Worm (Caenorhabditis elegans) whole organism, young adult: ENCODE measurements around the gene C25F9.15.

Experiments
- C06A6.2 ChIP-seq: fragments of 200-800 bp; sonication (Bioruptor generic); conservative IDR thresholded peaks from 2 replicates; pipeline ENCODE4 v1.3.6; 2022; ENCODE audit warnings: missing genetic modification characterization, missing compliant biosample characterization
- F23B12.7 ChIP-seq: sonication (generic microtip); optimal IDR thresholded peaks from 2 replicates; lab custom pipeline; 2017; ENCODE audit warnings: missing genetic modification characterization, mild to moderate bottlenecking, missing compliant biosample characterization, antibody characterized with exemption, moderate library complexity; ENCODE audit not compliant: insufficient read depth
- F33H1.4 ChIP-seq: fragments of 200-800 bp; sonication (Bioruptor generic); IDR thresholded peaks from 2 replicates; pipeline ENCODE4 v1.3.6; 2022; ENCODE audit warnings: missing genetic modification reagents, missing genetic modification characterization, missing compliant biosample characterization
- F49E8.2 ChIP-seq: sonication (generic microtip); optimal IDR thresholded peaks from 3 replicates; lab custom pipeline; 2017; ENCODE audit warnings: missing genetic modification characterization, mild to moderate bottlenecking, missing compliant biosample characterization, antibody characterized with exemption, moderate library complexity; ENCODE audit not compliant: insufficient read depth
- F52B5.7 ChIP-seq: sonication (generic microtip); optimal IDR thresholded peaks from 2 replicates; lab custom pipeline; 2016; ENCODE audit warnings: mild to moderate bottlenecking, missing genetic modification characterization, missing compliant biosample characterization
- K11D2.4 ChIP-seq: fragments of 200-800 bp; sonication (Bioruptor generic); IDR thresholded peaks from 2 replicates; pipeline ENCODE4 v1.3.6; 2022; ENCODE audit warnings: missing genetic modification reagents, missing genetic modification characterization, missing compliant biosample characterization
- Y53F4B.3 ChIP-seq: fragments of 200-800 bp; sonication (Bioruptor generic); IDR thresholded peaks from 2 replicates; pipeline ENCODE4 v1.3.6; 2022; ENCODE audit warnings: missing genetic modification reagents, missing genetic modification characterization, missing compliant biosample characterization
- Y95B8A.8 ChIP-seq: fragments of 200-800 bp; sonication (Bioruptor generic); IDR thresholded peaks from 2 replicates; pipeline ENCODE4 v1.3.6; 2022; ENCODE audit warnings: missing genetic modification reagents, missing genetic modification characterization, missing compliant biosample characterization
- akir-1 ChIP-seq: fragments of 200-800 bp; sonication (Bioruptor generic); optimal IDR thresholded peaks from 2 replicates; lab custom pipeline; 2018; ENCODE audit warnings: mild to moderate bottlenecking, missing genetic modification characterization, moderate library complexity, missing compliant biosample characterization
- ama-1 ChIP-seq, 3 experiments: fragments of 150-350 bp in 1 of 3; sonication (generic microtip) in 2 of 3; optimal IDR thresholded peaks; 2 replicates each; lab custom pipeline; 2014 to 2018; ENCODE audit warnings: missing biosample characterization in 2 of 3, missing genetic modification characterization in 2 of 3, missing genetic modification reagents in 2 of 3
- aptf-3 ChIP-seq: fragments of 200-800 bp; sonication (Bioruptor generic); IDR thresholded peaks from 2 replicates; pipeline ENCODE4 v1.3.6; 2022; ENCODE audit warnings: missing genetic modification characterization, missing compliant biosample characterization
- cebp-1 ChIP-seq, 2 experiments: fragments of 200-800 bp in 1 of 2; sonication (Bioruptor generic) in 1 of 2; sonication (generic microtip) in 1 of 2; IDR thresholded peaks in 1 of 2; optimal IDR thresholded peaks in 1 of 2; 2 replicates each; pipeline versions ENCODE4 v1.3.6 to Lab custom; 2017 to 2022; ENCODE audit warnings: missing compliant biosample characterization in 2 of 2, missing genetic modification characterization in 2 of 2, mild to moderate bottlenecking in 1 of 2, missing genetic modification reagents in 1 of 2, moderate library complexity in 1 of 2
- ceh-27 ChIP-seq: fragments of 200-800 bp; sonication (Bioruptor generic); optimal IDR thresholded peaks from 2 replicates; lab custom pipeline; 2018; ENCODE audit warnings: mild to moderate bottlenecking, missing genetic modification characterization, moderate library complexity, missing compliant biosample characterization
- ceh-58 ChIP-seq: fragments of 200-800 bp; sonication (Bioruptor generic); IDR thresholded peaks from 2 replicates; pipeline ENCODE4 v1.3.6; 2022; ENCODE audit warnings: missing genetic modification characterization, missing compliant biosample characterization
- ceh-79 ChIP-seq: sonication (generic microtip); optimal IDR thresholded peaks from 2 replicates; lab custom pipeline; 2017; ENCODE audit warnings: mild to moderate bottlenecking, missing genetic modification characterization, missing compliant biosample characterization
- dpff-1 ChIP-seq: sonication (generic microtip); optimal IDR thresholded peaks from 2 replicates; lab custom pipeline; 2017; ENCODE audit warnings: mild to moderate bottlenecking, missing genetic modification characterization, missing compliant biosample characterization
- him-1 ChIP-seq: sonication (generic microtip); optimal IDR thresholded peaks from 2 replicates; lab custom pipeline; 2016; ENCODE audit warnings: missing genotype, missing genetic modification reagents, missing genetic modification characterization, missing compliant biosample characterization
- madf-3 ChIP-seq: fragments of 200-800 bp; sonication (Bioruptor generic); IDR thresholded peaks from 2 replicates; pipeline ENCODE4 v1.3.6; 2022; ENCODE audit warnings: missing genetic modification reagents, missing genetic modification characterization, missing compliant biosample characterization
- nfya-1 ChIP-seq: sonication (generic microtip); optimal IDR thresholded peaks from 2 replicates; lab custom pipeline; 2017; ENCODE audit warnings: antibody characterized with exemption, missing compliant biosample characterization, missing genetic modification characterization, borderline replicate concordance; ENCODE audit not compliant: insufficient read depth
- nhr-80 ChIP-seq: sonication (generic microtip); optimal IDR thresholded peaks from 2 replicates; lab custom pipeline; 2016; ENCODE audit warnings: missing genetic modification characterization, missing compliant biosample characterization
- rcor-1 ChIP-seq: fragments of 200-800 bp; sonication (Bioruptor generic); IDR thresholded peaks from 2 replicates; pipeline ENCODE4 v1.3.6; 2022; ENCODE audit warnings: missing genetic modification reagents, missing genetic modification characterization, missing compliant biosample characterization
- rpc-1 ChIP-seq, 2 experiments: fragments of 150-350 bp in 1 of 2; sonication (generic microtip) in 1 of 2; optimal IDR thresholded peaks; 2 replicates each; lab custom pipeline; 2014 to 2018; ENCODE audit warnings: missing biosample characterization in 1 of 2, missing genetic modification characterization in 1 of 2, missing genetic modification reagents in 1 of 2, missing genotype in 1 of 2
- snpc-1.1 ChIP-seq: sonication (generic microtip); optimal IDR thresholded peaks from 2 replicates; lab custom pipeline; 2017; ENCODE audit warnings: missing genetic modification characterization, mild to moderate bottlenecking, missing compliant biosample characterization, antibody characterized with exemption, moderate library complexity, missing genotype, missing genetic modification reagents; ENCODE audit not compliant: insufficient read depth
- unc-130 ChIP-seq: sonication (generic microtip); optimal IDR thresholded peaks from 2 replicates; lab custom pipeline; 2016; ENCODE audit warnings: missing genetic modification reagents, missing genetic modification characterization, missing compliant biosample characterization
- unc-62 ChIP-seq: fragments of 150-350 bp; optimal IDR thresholded peaks from 2 replicates; lab custom pipeline; 2014; ENCODE audit warnings: missing biosample characterization, missing genetic modification reagents, missing genetic modification characterization
- zfh-2 ChIP-seq: fragments of 200-800 bp; sonication (Bioruptor generic); conservative IDR thresholded peaks from 2 replicates; pipeline ENCODE4 v1.3.6; 2022; ENCODE audit warnings: missing genetic modification reagents, missing genetic modification characterization, missing compliant biosample characterization
- ztf-18 ChIP-seq: sonication (generic microtip); optimal IDR thresholded peaks from 2 replicates; lab custom pipeline; 2016; ENCODE audit warnings: missing genotype, mild to moderate bottlenecking, missing genetic modification characterization, missing compliant biosample characterization
- ztf-3 ChIP-seq: fragments of 200-800 bp; sonication (Bioruptor generic); optimal IDR thresholded peaks from 2 replicates; lab custom pipeline; 2018; ENCODE audit warnings: mild to moderate bottlenecking, missing genetic modification characterization, missing compliant biosample characterization

The C25F9.15 gene

DNA sequence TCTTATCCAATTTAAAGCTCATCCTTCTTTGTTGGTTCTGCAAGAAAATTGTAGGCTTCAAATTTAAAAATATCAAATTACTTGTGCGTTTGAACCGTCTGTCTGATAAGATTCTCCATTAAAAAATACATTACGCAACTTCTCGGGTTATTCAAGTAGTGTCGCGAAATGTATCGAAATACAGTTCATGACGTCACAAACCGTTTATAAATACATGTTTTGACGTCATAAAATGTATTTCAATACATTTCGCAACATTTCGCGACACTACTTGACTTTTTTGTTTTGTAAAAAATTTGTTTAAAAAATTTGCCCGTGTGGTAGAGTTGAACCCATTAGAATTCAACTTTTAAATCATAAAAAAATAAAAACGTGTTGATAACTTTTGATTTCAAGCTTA is 25.7 kb downstream of the C25F9.15 start:
- peak; percentile 3 for TF ChIP-seq unc-62 (GFP tag; lab: Kevin White, UChicago)
- no peak for TF ChIP-seq C06A6.2 (GFP tag; lab: Robert Waterston, UW)
- TF ChIP-seq cebp-1 (GFP tag; IDR thresholded peaks at IDR 0.05; lab: Robert Waterston, UW), result peak; percentile 36; the same call in 1 of the 2 replicates
- peak; percentile 88 for TF ChIP-seq cebp-1 (tag; optimal IDR thresholded peaks at IDR 0.05; lab: Kevin White, UChicago)
- TF ChIP-seq Y53F4B.3 (GFP tag; lab: Robert Waterston, UW), result no peak

DNA sequence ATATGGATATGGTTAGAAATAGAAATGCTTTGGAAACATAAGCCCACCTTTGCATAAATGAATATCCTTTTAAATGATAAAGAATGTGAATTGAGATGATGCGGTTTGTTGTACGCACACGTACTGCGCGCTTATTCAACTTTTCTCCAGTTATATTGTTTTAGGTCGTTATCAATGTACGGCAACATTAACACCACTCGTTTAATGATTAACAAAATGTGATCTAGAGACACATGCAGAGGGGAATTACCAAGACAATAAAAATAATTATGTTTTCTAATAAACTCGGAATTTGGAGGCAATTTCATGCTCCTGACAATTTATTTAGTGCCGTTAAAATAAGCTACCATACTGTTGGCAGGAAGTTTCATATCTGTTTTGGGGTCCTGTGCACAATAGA is 27.5 kb downstream of the C25F9.15 start, which contains the start of gene M04C3.1:
TSS of gene M04C3.1 (minus strand) at position 164 of the 400 bp plus-strand sequence.
- no peak for TF ChIP-seq ceh-79 (tag; lab: Kevin White, UChicago)
- no peak for TF ChIP-seq ztf-3 (GFP tag; lab: Kevin White, UChicago)
- no peak for TF ChIP-seq dpff-1 (tag; lab: Kevin White, UChicago)
- no peak for TF ChIP-seq F33H1.4 (GFP tag; lab: Robert Waterston, UW)
- TF ChIP-seq nhr-80 (tag; lab: Kevin White, UChicago), result peak; percentile 23
- no peak for TF ChIP-seq akir-1 (GFP tag; lab: Kevin White, UChicago)
- no peak for TF ChIP-seq madf-3 (GFP tag; lab: Robert Waterston, UW)

DNA sequence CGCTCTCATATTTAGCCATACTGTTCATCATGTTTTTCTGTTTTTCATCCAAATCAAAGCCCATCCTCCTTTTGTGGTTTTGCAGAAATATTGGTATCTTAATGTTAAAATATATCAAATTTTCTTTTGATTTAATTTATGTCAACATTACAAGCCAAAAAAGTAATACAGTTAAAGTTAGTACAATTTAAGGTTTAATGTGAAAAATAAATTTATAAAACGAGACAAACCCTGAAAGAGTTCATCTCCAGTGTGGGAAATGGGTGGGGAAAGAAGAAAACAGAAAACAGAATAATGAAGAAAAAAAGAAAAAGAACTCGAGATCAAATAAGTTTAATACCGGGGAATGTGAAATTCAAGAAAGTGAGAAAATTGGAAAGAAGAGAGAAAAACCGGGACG is 30.9 kb downstream of the C25F9.15 start, which contains the start of gene M04C3.2:
TSS of gene M04C3.2 (minus strand) at position 101 of the 400 bp plus-strand sequence.
- TF ChIP-seq ceh-58, result no peak
- no peak for TF ChIP-seq rcor-1 (GFP tag; lab: Robert Waterston, UW)
- TF ChIP-seq unc-130 (GFP tag; lab: Kevin White, UChicago), result no peak
- TF ChIP-seq Y95B8A.8 (GFP tag; lab: Robert Waterston, UW), result no peak
- TF ChIP-seq, all 124 proteins: peak for 0

DNA sequence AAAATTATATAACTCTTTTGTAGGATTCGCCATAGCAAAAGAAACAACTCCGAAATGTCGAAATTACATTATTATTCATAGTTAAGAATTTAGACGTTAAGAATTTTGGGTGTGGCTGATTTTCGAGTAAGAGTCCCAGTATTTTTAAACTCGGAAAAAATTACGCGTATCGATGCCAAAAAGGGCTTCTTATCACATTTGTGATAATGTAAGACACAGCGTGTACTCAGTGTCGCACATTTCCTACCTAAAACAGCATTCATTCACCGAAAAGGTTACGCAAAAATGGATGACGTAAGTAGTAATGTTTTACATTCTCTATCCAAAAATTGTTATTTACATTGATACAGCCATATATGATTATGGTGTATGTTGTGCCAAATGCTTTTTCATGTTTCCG is 31.6 kb downstream of the C25F9.15 start, which contains the start of gene M04C3.5:
TSS of gene M04C3.5 (plus strand) at position 190 of the 400 bp plus-strand sequence.
- TF ChIP-seq nhr-80 (tag; lab: Kevin White, UChicago) (peak; percentile 23), K11D2.4 (GFP tag; lab: Robert Waterston, UW) (no peak)

DNA sequence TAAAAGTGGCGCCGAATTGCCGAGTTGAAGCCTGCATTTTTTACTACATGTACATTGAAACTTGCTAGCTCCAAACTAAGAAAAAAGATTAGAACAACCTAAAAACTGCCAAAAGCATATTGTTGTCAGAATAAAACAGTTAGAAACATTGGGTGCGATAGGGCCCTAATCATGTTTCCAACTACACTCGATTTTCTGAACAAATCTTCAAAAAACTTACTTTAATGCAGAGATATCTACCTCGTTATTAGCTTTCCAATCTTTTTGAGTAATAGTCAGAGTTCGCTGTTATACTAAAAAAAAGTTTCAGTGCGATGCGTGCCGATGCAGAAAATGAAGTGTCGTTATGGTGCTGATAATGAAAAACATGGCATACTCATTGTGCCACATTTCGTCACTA is 37.7 kb downstream of the C25F9.15 start, which contains the start of the genes Y43F8B.13 and Y43F8B.14:
TSS of gene Y43F8B.13 (plus strand) at position 301 of the 400 bp plus-strand sequence.
TSS of gene Y43F8B.14 (minus strand) at position 322 of the 400 bp plus-strand sequence.
- TF ChIP-seq zfh-2 (no peak), F23B12.7 (tag; lab: Kevin White, UChicago) (no peak), F52B5.7 (tag; lab: Kevin White, UChicago) (no peak)
- TF ChIP-seq, all 124 proteins: peak for 0

DNA sequence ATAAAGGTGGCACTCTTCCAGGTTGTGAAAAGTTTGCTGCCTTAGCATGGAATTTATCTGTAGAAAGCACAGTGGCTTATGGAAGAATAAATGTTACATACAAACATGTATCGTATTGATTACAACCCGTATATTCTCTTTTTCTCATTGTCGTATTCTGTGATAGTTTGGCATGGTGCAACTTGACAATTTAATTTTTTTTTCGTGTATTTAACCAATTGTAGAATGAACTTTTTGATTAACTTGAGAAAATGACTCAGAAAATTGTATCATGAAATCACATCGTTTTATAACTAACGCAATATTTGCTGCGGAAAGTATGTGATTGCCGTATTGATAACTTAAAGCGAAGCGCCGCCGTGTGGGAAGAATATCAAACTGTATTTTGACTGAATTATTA is 39.2 kb downstream of the C25F9.15 start, which contains the start of gene Y43F8B.24:
TSS of gene Y43F8B.24 (plus strand) at position 301 of the 400 bp plus-strand sequence.
- TF ChIP-seq rcor-1 (GFP tag; lab: Robert Waterston, UW) (no peak), madf-3 (GFP tag; lab: Robert Waterston, UW) (no peak), ama-1 (optimal IDR thresholded peaks at IDR 0.05; lab: Kevin White, UChicago) (no peak), ama-1 (GFP tag; optimal IDR thresholded peaks at IDR 0.05; lab: Kevin White, UChicago) (no peak), ztf-18 (tag; lab: Kevin White, UChicago) (no peak), him-1 (tag; lab: Kevin White, UChicago) (no peak), F49E8.2 (tag; lab: Kevin White, UChicago) (no peak), rpc-1 (optimal IDR thresholded peaks at IDR 0.05; lab: Kevin White, UChicago) (no peak), rpc-1 (tag; optimal IDR thresholded peaks at IDR 0.05; lab: Kevin White, UChicago) (no peak), snpc-1.1 (tag; lab: Kevin White, UChicago) (no peak), nfya-1 (tag; lab: Kevin White, UChicago) (no peak), aptf-3 (GFP tag; lab: Robert Waterston, UW) (no peak), ceh-27 (no peak)
